Worm (Caenorhabditis elegans) whole organism, young adult: Measurements from ENCODE around the gene K09A9.6.

ENCODE experiments used
- B0019.2 ChIP-seq: fragments of 200-800 bp; sonication (Bioruptor generic); conservative IDR thresholded peaks from 2 replicates; pipeline ENCODE4 v1.3.6; 2022; ENCODE audit warnings: missing genetic modification reagents, missing genetic modification characterization, missing compliant biosample characterization
- F23B12.7 ChIP-seq: sonication (generic microtip); optimal IDR thresholded peaks from 2 replicates; lab custom pipeline; 2017; ENCODE audit warnings: missing genetic modification characterization, mild to moderate bottlenecking, missing compliant biosample characterization, antibody characterized with exemption, moderate library complexity; ENCODE audit not compliant: insufficient read depth
- F33H1.4 ChIP-seq: fragments of 200-800 bp; sonication (Bioruptor generic); IDR thresholded peaks from 2 replicates; pipeline ENCODE4 v1.3.6; 2022; ENCODE audit warnings: missing genetic modification reagents, missing genetic modification characterization, missing compliant biosample characterization
- F37B4.10 ChIP-seq: fragments of 200-800 bp; sonication (Bioruptor generic); IDR thresholded peaks from 2 replicates; pipeline ENCODE4 v1.3.6; 2022; ENCODE audit warnings: missing genetic modification characterization, missing compliant biosample characterization
- F39B2.1 ChIP-seq: fragments of 200-800 bp; sonication (Bioruptor generic); IDR thresholded peaks from 2 replicates; pipeline ENCODE4 v1.3.6; 2022; ENCODE audit warnings: missing genetic modification reagents, missing genetic modification characterization, missing compliant biosample characterization
- F49E8.2 ChIP-seq: sonication (generic microtip); optimal IDR thresholded peaks from 3 replicates; lab custom pipeline; 2017; ENCODE audit warnings: missing genetic modification characterization, mild to moderate bottlenecking, missing compliant biosample characterization, antibody characterized with exemption, moderate library complexity; ENCODE audit not compliant: insufficient read depth
- F55B11.4 ChIP-seq: sonication (generic microtip); optimal IDR thresholded peaks from 2 replicates; lab custom pipeline; 2016; ENCODE audit warnings: missing compliant biosample characterization, missing genetic modification characterization, borderline replicate concordance; ENCODE audit not compliant: insufficient read depth
- F57A8.1 ChIP-seq: fragments of 200-800 bp; sonication (Bioruptor generic); optimal IDR thresholded peaks from 2 replicates; lab custom pipeline; 2018; ENCODE audit warnings: mild to moderate bottlenecking, missing genetic modification characterization, moderate library complexity, missing compliant biosample characterization
- Y79H2A.3 ChIP-seq: fragments of 200-800 bp; sonication (Bioruptor generic); conservative IDR thresholded peaks from 2 replicates; pipeline ENCODE4 v1.3.6; 2022; ENCODE audit warnings: missing genetic modification reagents, missing genetic modification characterization, missing compliant biosample characterization
- aptf-2 ChIP-seq: fragments of 200-800 bp; sonication (Bioruptor generic); conservative IDR thresholded peaks from 2 replicates; pipeline ENCODE4 v1.3.6; 2022; ENCODE audit warnings: missing genetic modification reagents, missing genetic modification characterization, missing compliant biosample characterization
- attf-6 ChIP-seq: fragments of 200-800 bp; sonication (Bioruptor generic); IDR thresholded peaks from 2 replicates; pipeline ENCODE4 v1.3.6; 2022; ENCODE audit warnings: missing genetic modification reagents, missing genetic modification characterization, missing compliant biosample characterization
- bed-2 ChIP-seq: fragments of 200-800 bp; sonication (Bioruptor generic); IDR thresholded peaks from 2 replicates; pipeline ENCODE4 v1.3.6; 2022; ENCODE audit warnings: missing genetic modification reagents, missing genetic modification characterization, missing compliant biosample characterization
- cebp-1 ChIP-seq, 2 experiments: fragments of 200-800 bp in 1 of 2; sonication (Bioruptor generic) in 1 of 2; sonication (generic microtip) in 1 of 2; IDR thresholded peaks in 1 of 2; optimal IDR thresholded peaks in 1 of 2; 2 replicates each; pipeline versions ENCODE4 v1.3.6 to Lab custom; 2017 to 2022; ENCODE audit warnings: missing compliant biosample characterization in 2 of 2, missing genetic modification characterization in 2 of 2, mild to moderate bottlenecking in 1 of 2, missing genetic modification reagents in 1 of 2, moderate library complexity in 1 of 2
- ceh-40 ChIP-seq: fragments of 200-800 bp; sonication (Bioruptor generic); IDR thresholded peaks from 2 replicates; pipeline ENCODE4 v1.3.6; 2022; ENCODE audit warnings: missing genetic modification characterization, missing compliant biosample characterization
- ceh-58 ChIP-seq: fragments of 200-800 bp; sonication (Bioruptor generic); IDR thresholded peaks from 2 replicates; pipeline ENCODE4 v1.3.6; 2022; ENCODE audit warnings: missing genetic modification characterization, missing compliant biosample characterization
- ceh-79 ChIP-seq: sonication (generic microtip); optimal IDR thresholded peaks from 2 replicates; lab custom pipeline; 2017; ENCODE audit warnings: mild to moderate bottlenecking, missing genetic modification characterization, missing compliant biosample characterization
- ets-4 ChIP-seq: fragments of 200-800 bp; sonication (Bioruptor generic); optimal IDR thresholded peaks from 2 replicates; lab custom pipeline; 2018; ENCODE audit warnings: mild to moderate bottlenecking, missing genetic modification characterization, missing compliant biosample characterization
- gei-17 ChIP-seq: fragments of 200-800 bp; sonication (Bioruptor generic); optimal IDR thresholded peaks from 2 replicates; lab custom pipeline; 2018; ENCODE audit warnings: mild to moderate bottlenecking, missing genetic modification characterization, missing compliant biosample characterization
- hlh-12 ChIP-seq: sonication (generic microtip); optimal IDR thresholded peaks from 2 replicates; lab custom pipeline; 2016; ENCODE audit warnings: missing genetic modification characterization, missing compliant biosample characterization
- hmg-1.2 ChIP-seq: fragments of 200-800 bp; sonication (Bioruptor generic); IDR thresholded peaks from 2 replicates; pipeline ENCODE4 v1.3.6; 2022; ENCODE audit warnings: missing genetic modification reagents, missing genetic modification characterization, missing compliant biosample characterization
- hmg-20 ChIP-seq: fragments of 200-800 bp; sonication (Bioruptor generic); IDR thresholded peaks from 2 replicates; pipeline ENCODE4 v1.3.6; 2022; ENCODE audit warnings: missing genetic modification reagents, missing genetic modification characterization, missing compliant biosample characterization
- hrde-1 ChIP-seq: sonication (generic microtip); optimal IDR thresholded peaks from 2 replicates; lab custom pipeline; 2016; ENCODE audit warnings: missing genetic modification characterization, mild to moderate bottlenecking, missing compliant biosample characterization, moderate library complexity, missing genotype, missing genetic modification reagents, borderline replicate concordance
- hsf-1 ChIP-seq: fragments of 200-800 bp; sonication (Bioruptor generic); IDR thresholded peaks from 2 replicates; pipeline ENCODE4 v1.3.6; 2022; ENCODE audit warnings: missing genetic modification reagents, missing genetic modification characterization, missing compliant biosample characterization
- lag-1 ChIP-seq: fragments of 200-800 bp; sonication (Bioruptor generic); IDR thresholded peaks from 2 replicates; pipeline ENCODE4 v1.3.6; 2022; ENCODE audit warnings: missing genetic modification reagents, missing genetic modification characterization, missing compliant biosample characterization
- lin-26 ChIP-seq: fragments of 200-800 bp; sonication (Bioruptor generic); IDR thresholded peaks from 2 replicates; pipeline ENCODE4 v1.3.6; 2022; ENCODE audit warnings: missing genetic modification reagents, missing genetic modification characterization, missing compliant biosample characterization
- lir-1 ChIP-seq: fragments of 200-800 bp; sonication (Bioruptor generic); conservative IDR thresholded peaks from 2 replicates; pipeline ENCODE4 v1.3.6; 2022; ENCODE audit warnings: missing genetic modification reagents, missing genetic modification characterization, missing compliant biosample characterization
- madf-10 ChIP-seq: sonication (generic microtip); optimal IDR thresholded peaks from 2 replicates; lab custom pipeline; 2016; ENCODE audit warnings: mild to moderate bottlenecking, missing genetic modification characterization, missing compliant biosample characterization
- madf-3 ChIP-seq: fragments of 200-800 bp; sonication (Bioruptor generic); IDR thresholded peaks from 2 replicates; pipeline ENCODE4 v1.3.6; 2022; ENCODE audit warnings: missing genetic modification reagents, missing genetic modification characterization, missing compliant biosample characterization
- madf-8 ChIP-seq: fragments of 200-800 bp; sonication (Bioruptor generic); conservative IDR thresholded peaks from 2 replicates; pipeline ENCODE4 v1.3.6; 2022; ENCODE audit warnings: missing genetic modification reagents, missing genetic modification characterization, missing compliant biosample characterization
- mcd-1 ChIP-seq: fragments of 200-800 bp; sonication (Bioruptor generic); IDR thresholded peaks from 2 replicates; pipeline ENCODE4 v1.3.6; 2022; ENCODE audit warnings: missing genetic modification reagents, missing genetic modification characterization, missing compliant biosample characterization
- mel-28 ChIP-seq: sonication (generic microtip); optimal IDR thresholded peaks from 2 replicates; lab custom pipeline; 2016; ENCODE audit warnings: borderline replicate concordance, mild to moderate bottlenecking, missing genetic modification characterization, missing compliant biosample characterization
- mxl-1 ChIP-seq: sonication (generic microtip); optimal IDR thresholded peaks from 2 replicates; lab custom pipeline; 2016; ENCODE audit warnings: missing genetic modification characterization, missing compliant biosample characterization
- nfya-1 ChIP-seq: sonication (generic microtip); optimal IDR thresholded peaks from 2 replicates; lab custom pipeline; 2017; ENCODE audit warnings: antibody characterized with exemption, missing compliant biosample characterization, missing genetic modification characterization, borderline replicate concordance; ENCODE audit not compliant: insufficient read depth
- nhr-179 ChIP-seq: sonication (generic microtip); optimal IDR thresholded peaks from 2 replicates; lab custom pipeline; 2016; ENCODE audit warnings: mild to moderate bottlenecking, missing genetic modification characterization, missing compliant biosample characterization
- rcor-1 ChIP-seq: fragments of 200-800 bp; sonication (Bioruptor generic); IDR thresholded peaks from 2 replicates; pipeline ENCODE4 v1.3.6; 2022; ENCODE audit warnings: missing genetic modification reagents, missing genetic modification characterization, missing compliant biosample characterization
- rec-8 ChIP-seq, 2 experiments: sonication (generic microtip); optimal IDR thresholded peaks; 2 replicates each; lab custom pipeline; 2016; ENCODE audit warnings: mild to moderate bottlenecking in 2 of 2, missing genetic modification characterization in 2 of 2, missing genetic modification reagents in 2 of 2, missing genotype in 2 of 2, missing biosample characterization in 1 of 2, missing compliant biosample characterization in 1 of 2, moderate library complexity in 1 of 2
- rpc-1 ChIP-seq, 2 experiments: fragments of 150-350 bp in 1 of 2; sonication (generic microtip) in 1 of 2; optimal IDR thresholded peaks; 2 replicates each; lab custom pipeline; 2014 to 2018; ENCODE audit warnings: missing biosample characterization in 1 of 2, missing genetic modification characterization in 1 of 2, missing genetic modification reagents in 1 of 2, missing genotype in 1 of 2
- sea-2 ChIP-seq: fragments of 200-800 bp; sonication (Bioruptor generic); IDR thresholded peaks from 2 replicates; pipeline ENCODE4 v1.3.6; 2022; ENCODE audit warnings: missing genetic modification characterization, missing compliant biosample characterization
- snpc-1.3 ChIP-seq: sonication (generic microtip); optimal IDR thresholded peaks from 2 replicates; lab custom pipeline; 2017; ENCODE audit warnings: missing genetic modification characterization, mild to moderate bottlenecking, missing compliant biosample characterization, antibody characterized with exemption, moderate library complexity, missing genotype, missing genetic modification reagents; ENCODE audit not compliant: insufficient read depth
- tbp1 ChIP-seq: fragments of 200-800 bp; sonication (Bioruptor generic); optimal IDR thresholded peaks from 2 replicates; lab custom pipeline; 2018; ENCODE audit warnings: mild to moderate bottlenecking, missing genetic modification characterization, missing compliant biosample characterization
- unc-130 ChIP-seq: sonication (generic microtip); optimal IDR thresholded peaks from 2 replicates; lab custom pipeline; 2016; ENCODE audit warnings: missing genetic modification reagents, missing genetic modification characterization, missing compliant biosample characterization
- xnd-1 ChIP-seq: sonication (generic microtip); optimal IDR thresholded peaks from 2 replicates; lab custom pipeline; 2016; ENCODE audit warnings: missing genotype, missing genetic modification reagents, missing genetic modification characterization, missing compliant biosample characterization
- zfh-2 ChIP-seq: fragments of 200-800 bp; sonication (Bioruptor generic); conservative IDR thresholded peaks from 2 replicates; pipeline ENCODE4 v1.3.6; 2022; ENCODE audit warnings: missing genetic modification reagents, missing genetic modification characterization, missing compliant biosample characterization
- ztf-26 ChIP-seq: sonication (generic microtip); optimal IDR thresholded peaks from 2 replicates; lab custom pipeline; 2017; ENCODE audit warnings: missing genetic modification characterization, missing compliant biosample characterization
- ztf-28 ChIP-seq: fragments of 200-800 bp; sonication (Bioruptor generic); IDR thresholded peaks from 2 replicates; pipeline ENCODE4 v1.3.6; 2022; ENCODE audit warnings: missing genetic modification reagents, missing genetic modification characterization, missing compliant biosample characterization
- ztf-6 ChIP-seq: fragments of 200-800 bp; sonication (Bioruptor generic); IDR thresholded peaks from 2 replicates; pipeline ENCODE4 v1.3.6; 2022; ENCODE audit warnings: missing genetic modification reagents, missing genetic modification characterization, missing compliant biosample characterization

The K09A9.6 gene

ce11 chrX:15607498-15608019, 30.5 kb downstream of the K09A9.6 start, which contains the start of gene nipi-3 (continued):
- no peak for TF ChIP-seq ztf-6 (GFP tag; lab: Robert Waterston, UW)
- 0 out of 2 replicates have a peak, but pooled peaks have one; percentile 35 for TF ChIP-seq hmg-20 (GFP tag; lab: Robert Waterston, UW)
- TF ChIP-seq F23B12.7 (tag; lab: Kevin White, UChicago): peak; percentile 78
- no peak for TF ChIP-seq aptf-2 (GFP tag; lab: Robert Waterston, UW)
- TF ChIP-seq ceh-40 (GFP tag; lab: Robert Waterston, UW): no peak
- TF ChIP-seq F57A8.1 (GFP tag; lab: Kevin White, UChicago): no peak
- TF ChIP-seq madf-10: peak; percentile 90
- TF ChIP-seq ztf-28 (GFP tag; lab: Robert Waterston, UW): no peak
- TF ChIP-seq rcor-1 (GFP tag; lab: Robert Waterston, UW): peak; percentile 69
- no peak for TF ChIP-seq hlh-12 (tag; lab: Kevin White, UChicago)
- TF ChIP-seq B0019.2 (GFP tag; lab: Robert Waterston, UW): no peak
- TF ChIP-seq mcd-1 (GFP tag; lab: Robert Waterston, UW): peak; percentile 79
- TF ChIP-seq lag-1 (GFP tag; lab: Robert Waterston, UW): no peak
- TF ChIP-seq snpc-1.3: no peak
- TF ChIP-seq ceh-79 (tag; lab: Kevin White, UChicago): no peak
- TF ChIP-seq ets-4 (GFP tag; lab: Kevin White, UChicago): peak; percentile 56
- peak; percentile 94 for TF ChIP-seq zfh-2
- peak; percentile 77 for TF ChIP-seq hsf-1
- no peak for TF ChIP-seq sea-2 (GFP tag; lab: Robert Waterston, UW)
- TF ChIP-seq lir-1 (GFP tag; lab: Robert Waterston, UW): peak; percentile 77; the same call in 1 of the 2 replicates
- peak; percentile 92 for TF ChIP-seq ztf-26
- no peak for TF ChIP-seq rec-8 (tag; optimal IDR thresholded peaks at IDR 0.05; lab: Kevin White, UChicago)
- peak; percentile 83 for TF ChIP-seq lin-26 (GFP tag; lab: Robert Waterston, UW)
- TF ChIP-seq mel-28 (tag; lab: Kevin White, UChicago): no peak
- no peak for TF ChIP-seq bed-2
- no peak for TF ChIP-seq ceh-58 (GFP tag; lab: Robert Waterston, UW)
- TF ChIP-seq nfya-1 (tag; lab: Kevin White, UChicago): no peak
- TF ChIP-seq rpc-1 (optimal IDR thresholded peaks at IDR 0.05; lab: Kevin White, UChicago): no peak
- TF ChIP-seq rpc-1 (tag; optimal IDR thresholded peaks at IDR 0.05; lab: Kevin White, UChicago): no peak
- no peak for TF ChIP-seq F55B11.4 (tag; lab: Kevin White, UChicago)
- peak; percentile 100 for TF ChIP-seq cebp-1 (GFP tag; IDR thresholded peaks at IDR 0.05; lab: Robert Waterston, UW)
- peak; percentile 100 for TF ChIP-seq cebp-1 (tag; optimal IDR thresholded peaks at IDR 0.05; lab: Kevin White, UChicago)
- TF ChIP-seq attf-6 (GFP tag; lab: Robert Waterston, UW): no peak
- no peak for TF ChIP-seq mxl-1
- TF ChIP-seq xnd-1 (tag; lab: Kevin White, UChicago): no peak
- TF ChIP-seq F37B4.10: no peak
- 0 out of 2 replicates have a peak, but pooled peaks have one; percentile 66 for TF ChIP-seq madf-3 (GFP tag; lab: Robert Waterston, UW)
- peak; percentile 63 for TF ChIP-seq tbp1 (GFP tag; lab: Kevin White, UChicago)
- no peak for TF ChIP-seq hrde-1
- no peak for TF ChIP-seq unc-130
- no peak for TF ChIP-seq madf-8 (GFP tag; lab: Robert Waterston, UW)
- TF ChIP-seq F39B2.1 (GFP tag; lab: Robert Waterston, UW): no peak
- no peak for TF ChIP-seq F33H1.4 (GFP tag; lab: Robert Waterston, UW)
- no peak for TF ChIP-seq F49E8.2 (tag; lab: Kevin White, UChicago)
- no peak for TF ChIP-seq nhr-179
- peak; percentile 65 for TF ChIP-seq hmg-1.2 (GFP tag; lab: Robert Waterston, UW)
- peak; percentile 75 for TF ChIP-seq gei-17 (GFP tag; lab: Kevin White, UChicago)
- TF ChIP-seq Y79H2A.3 (GFP tag; lab: Robert Waterston, UW): no peak
